Worm (Caenorhabditis elegans): Measurements from ENCODE around the gene rgs-2.

rgs-2 gene

ce11 chrX:12664987-12665451, 47.4 kb upstream of the rgs-2 start (continued):
- TF ChIP-seq irx-1 (tag; optimal IDR thresholded peaks at IDR 0.05) (peak; percentile 50), egl-27 (tag; optimal IDR thresholded peaks at IDR 0.05) (peak in 1 of 2 experiments; percentile 49), mep-1 (tag; optimal IDR thresholded peaks at IDR 0.05) (peak; percentile 63), hlh-17 (GFP tag; optimal IDR thresholded peaks at IDR 0.05; ENCODE audit: borderline replicate concordance) (no peak), dpl-1 (GFP tag; optimal IDR thresholded peaks at IDR 0.05) (peak in 2 of 3 experiments; percentile 20 to 32), jun-1 (tag; optimal IDR thresholded peaks at IDR 0.05) (peak; percentile 40), ztf-11 (tag; optimal IDR thresholded peaks at IDR 0.05) (peak in 1 of 2 experiments; percentile 59), fkh-10 (GFP tag; optimal IDR thresholded peaks at IDR 0.05) (peak; percentile 53), nhr-77 (tag; optimal IDR thresholded peaks at IDR 0.05) (peak; percentile 65), hpl-2 (GFP tag; optimal IDR thresholded peaks at IDR 0.05) (peak; percentile 21), alr-1 (tag; optimal IDR thresholded peaks at IDR 0.05; ENCODE audit: borderline replicate concordance) (no peak), nhr-20 (tag; optimal IDR thresholded peaks at IDR 0.05) (peak; percentile 75), aha-1 (tag; optimal IDR thresholded peaks at IDR 0.05) (no peak), rnt-1 (tag; optimal IDR thresholded peaks at IDR 0.05) (peak; percentile 76), nhr-47 (tag; optimal IDR thresholded peaks at IDR 0.05) (peak; percentile 88), lir-3 (tag; optimal IDR thresholded peaks at IDR 0.05; ENCODE audit: poor library complexity) (peak; percentile 68), ztf-4 (tag; optimal IDR thresholded peaks at IDR 0.05) (peak; percentile 71), skn-1 (tag; optimal IDR thresholded peaks at IDR 0.05) (peak; percentile 8), snu-23 (GFP tag; optimal IDR thresholded peaks at IDR 0.05) (peak; percentile 88), unc-86 (tag; optimal IDR thresholded peaks at IDR 0.05) (peak; percentile 54), zag-1 (tag; optimal IDR thresholded peaks at IDR 0.05) (no peak), efl-3 (GFP tag; optimal IDR thresholded peaks at IDR 0.05) (no peak), lin-14 (GFP tag; optimal IDR thresholded peaks at IDR 0.05) (peak; percentile 68), mdl-1 (tag; optimal IDR thresholded peaks at IDR 0.05) (peak in 1 of 2 experiments; percentile 82), isw-1 (GFP tag; IDR thresholded peaks at IDR 0.05) (peak; percentile 33; the same call in 1 of the 2 replicates), unc-30 (tag; optimal IDR thresholded peaks at IDR 0.05) (no peak), ceh-90 (tag; optimal IDR thresholded peaks at IDR 0.05) (no peak), hlh-4 (tag; optimal IDR thresholded peaks at IDR 0.05) (no peak), elt-2 (tag; optimal IDR thresholded peaks at IDR 0.05) (no peak), sup-37 (GFP tag; optimal IDR thresholded peaks at IDR 0.05) (no peak), nhr-84 (tag; optimal IDR thresholded peaks at IDR 0.05) (no peak), ceh-8 (GFP tag; optimal IDR thresholded peaks at IDR 0.05) (peak; percentile 31), aly-2 (tag; optimal IDR thresholded peaks at IDR 0.05) (peak; percentile 68), C04F5.9 (tag; optimal IDR thresholded peaks at IDR 0.05) (no peak), nhr-90 (tag; optimal IDR thresholded peaks at IDR 0.05; ENCODE audit: poor library complexity) (peak; percentile 53), lsy-2 (tag; optimal IDR thresholded peaks at IDR 0.05) (peak; percentile 28 to 69), nhr-71 (tag; optimal IDR thresholded peaks at IDR 0.05) (peak; percentile 83), sptf-1 (tag; optimal IDR thresholded peaks at IDR 0.05) (no peak), fkh-8 (tag; optimal IDR thresholded peaks at IDR 0.05) (peak; percentile 65), sox-4 (tag; optimal IDR thresholded peaks at IDR 0.05) (peak; percentile 50), tlp-1 (tag; optimal IDR thresholded peaks at IDR 0.05) (no peak), C16A3.4 (tag; optimal IDR thresholded peaks at IDR 0.05) (peak; percentile 51), ets-5 (GFP tag; IDR thresholded peaks at IDR 0.05) (no peak), zip-4 (GFP tag; optimal IDR thresholded peaks at IDR 0.05) (peak; percentile 36), efl-1 (optimal IDR thresholded peaks at IDR 0.05) (peak; percentile 17 to 18), efl-1 (GFP tag; optimal IDR thresholded peaks at IDR 0.05 in 1 of 2) (peak in 1 of 2 experiments; percentile 93), snpc-4 (tag; optimal IDR thresholded peaks at IDR 0.05) (peak; percentile 7), dsc-1 (tag; optimal IDR thresholded peaks at IDR 0.05) (peak; percentile 76), ceh-88 (GFP tag; IDR thresholded peaks at IDR 0.05) (no peak), pag-3 (tag; optimal IDR thresholded peaks at IDR 0.05; ENCODE audit: borderline replicate concordance, insufficient read depth) (no peak), lin-39 (tag; optimal IDR thresholded peaks at IDR 0.05) (no peak), fos-1 (tag; optimal IDR thresholded peaks at IDR 0.05) (peak; percentile 42)
